Fruit fly (Drosophila melanogaster) whole organism, adult: ENCODE measurements around the gene AP-2mu.

Source experiments
- CG11617 ChIP-seq: fragments of 200-800 bp; sonication (Bioruptor generic); optimal IDR thresholded peaks from 2 replicates; lab custom pipeline; 2017; ENCODE audit warnings: mild to moderate bottlenecking, missing biosample characterization, missing genetic modification reagents, missing genetic modification characterization
- CG12768 ChIP-seq: fragments of 200-800 bp; sonication (Bioruptor generic); optimal IDR thresholded peaks from 2 replicates; lab custom pipeline; 2017; ENCODE audit warnings: missing biosample characterization, missing genetic modification characterization, mild to moderate bottlenecking, moderate library complexity, missing genetic modification reagents
- CG14711 ChIP-seq: fragments of 200-800 bp; sonication (Bioruptor generic); optimal IDR thresholded peaks from 2 replicates; lab custom pipeline; 2018; ENCODE audit warnings: missing biosample characterization, mild to moderate bottlenecking, missing genetic modification characterization, moderate library complexity
- CG1620 ChIP-seq: fragments of 200-800 bp; sonication (Bioruptor generic); optimal IDR thresholded peaks from 2 replicates; lab custom pipeline; 2016; ENCODE audit warnings: missing biosample characterization, missing genetic modification characterization
- CG33017 ChIP-seq: fragments of 200-800 bp; sonication (Bioruptor generic); optimal IDR thresholded peaks from 2 replicates; lab custom pipeline; 2018; ENCODE audit warnings: missing biosample characterization, mild to moderate bottlenecking, missing genetic modification characterization, moderate library complexity
- CG5204 ChIP-seq: fragments of 200-800 bp; sonication (Bioruptor generic); optimal IDR thresholded peaks from 2 replicates; lab custom pipeline; 2016; ENCODE audit warnings: missing biosample characterization, missing genetic modification characterization
- CG7045 ChIP-seq: fragments of 200-800 bp; sonication (Bioruptor generic); optimal IDR thresholded peaks from 2 replicates; lab custom pipeline; 2017; ENCODE audit warnings: missing biosample characterization, mild to moderate bottlenecking, missing genetic modification characterization
- CG7101 ChIP-seq: fragments of 200-800 bp; sonication (Bioruptor generic); optimal IDR thresholded peaks from 2 replicates; lab custom pipeline; 2018; ENCODE audit warnings: missing biosample characterization, mild to moderate bottlenecking, missing genetic modification characterization, moderate library complexity
- Clk ChIP-seq: fragments of 200-800 bp; sonication (Bioruptor generic); optimal IDR thresholded peaks from 2 replicates; lab custom pipeline; 2017; ENCODE audit warnings: missing biosample characterization, missing genetic modification characterization
- Crg-1 ChIP-seq: fragments of 200-800 bp; sonication (Bioruptor generic); optimal IDR thresholded peaks from 2 replicates; lab custom pipeline; 2016; ENCODE audit warnings: missing biosample characterization, missing genetic modification characterization
- Hr96 ChIP-seq: fragments of 200-800 bp; sonication (Bioruptor generic); optimal IDR thresholded peaks from 2 replicates; lab custom pipeline; 2016; ENCODE audit warnings: missing biosample characterization, missing genetic modification characterization
- Mnt ChIP-seq: fragments of 200-800 bp; sonication (Bioruptor generic); optimal IDR thresholded peaks from 2 replicates; lab custom pipeline; 2016; ENCODE audit warnings: missing biosample characterization, mild to moderate bottlenecking, missing genetic modification characterization
- bab1 ChIP-seq: fragments of 200-800 bp; sonication (Bioruptor generic); optimal IDR thresholded peaks from 3 replicates; lab custom pipeline; 2019; ENCODE audit warnings: missing biosample characterization, mild to moderate bottlenecking, missing genetic modification characterization, moderate library complexity
- cic ChIP-seq: fragments of 200-800 bp; sonication (Bioruptor generic); optimal IDR thresholded peaks from 2 replicates; lab custom pipeline; 2017; ENCODE audit warnings: missing biosample characterization, mild to moderate bottlenecking, missing genetic modification characterization, moderate library complexity
- cnc ChIP-seq, 2 experiments: fragments of >200 bp; optimal IDR thresholded peaks; 2 replicates each; lab custom pipeline; 2017
- kay ChIP-seq: fragments of 200-800 bp; sonication (Bioruptor generic); peaks from one replicate; lab custom pipeline; 2016; ENCODE audit warnings: missing biosample characterization, missing genetic modification characterization, borderline replicate concordance
- ovo ChIP-seq: fragments of 200-800 bp; sonication (Bioruptor generic); optimal IDR thresholded peaks from 2 replicates; lab custom pipeline; 2016; ENCODE audit warnings: missing biosample characterization, missing genetic modification characterization
- pad ChIP-seq: fragments of 200-800 bp; sonication (Bioruptor generic); optimal IDR thresholded peaks from 3 replicates; lab custom pipeline; 2017; ENCODE audit warnings: missing biosample characterization, missing genetic modification characterization, mild to moderate bottlenecking, moderate library complexity, missing genetic modification reagents
- tj ChIP-seq: fragments of 200-800 bp; sonication (Bioruptor generic); optimal IDR thresholded peaks from 3 replicates; lab custom pipeline; 2017; ENCODE audit warnings: missing biosample characterization, mild to moderate bottlenecking, missing genetic modification characterization, moderate library complexity
- toe ChIP-seq: fragments of 200-800 bp; sonication (Bioruptor generic); optimal IDR thresholded peaks from 2 replicates; lab custom pipeline; 2016; ENCODE audit warnings: missing biosample characterization, missing genetic modification characterization

AP-2mu gene

DNA sequence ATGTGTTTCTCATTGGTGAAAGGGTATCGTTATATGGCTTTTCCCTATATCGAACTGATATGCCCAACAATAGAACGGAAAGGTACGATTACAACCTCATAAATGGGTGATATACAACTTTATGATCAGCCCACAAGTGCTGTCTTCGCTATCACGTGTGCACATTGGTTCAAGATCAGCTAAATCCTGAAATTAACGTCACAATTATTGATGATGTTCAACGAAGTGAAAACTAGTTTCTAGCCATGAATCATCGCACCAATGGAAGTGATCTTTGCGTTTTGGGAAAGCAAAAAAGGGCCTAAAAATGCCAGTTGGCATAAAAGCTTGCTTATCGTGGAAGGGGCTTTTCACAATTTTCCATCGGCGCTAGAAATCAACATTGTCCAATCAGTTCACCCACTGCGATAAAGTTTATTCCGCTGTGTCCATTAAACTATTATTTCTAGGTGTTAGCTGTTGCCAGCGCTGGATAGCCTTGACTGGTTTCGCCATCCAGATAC, 2.4 kb downstream of the AP-2mu start, which contains the start of gene CG7054:
TSS of gene CG7054 (plus strand) at position 375 of the 503 bp plus-strand sequence.
- peak; percentile 46 for TF ChIP-seq Hr96 (GFP tag; lab: Kevin White, UChicago)
- peak; percentile 72 for TF ChIP-seq CG7045 (GFP tag; lab: Kevin White, UChicago)
- peak; percentile 9 for TF ChIP-seq ovo
- no peak for TF ChIP-seq toe (GFP tag; lab: Kevin White, UChicago)
- peak; percentile 42 for TF ChIP-seq CG14711 (tag; lab: Kevin White, UChicago)
- TF ChIP-seq Clk (GFP tag; lab: Kevin White, UChicago): no peak
- TF ChIP-seq cnc (optimal IDR thresholded peaks at IDR 0.05; lab: Kevin White, UChicago): no peak
- peak; percentile 54 for TF ChIP-seq Mnt (GFP tag; lab: Kevin White, UChicago)
- TF ChIP-seq tj: peak; percentile 65
- peak; percentile 68 for TF ChIP-seq CG11617
- TF ChIP-seq CG33017 (tag; lab: Kevin White, UChicago): peak; percentile 65
- peak; percentile 78 for TF ChIP-seq cic
- TF ChIP-seq pad: peak; percentile 49
- TF ChIP-seq Crg-1: no peak
- TF ChIP-seq CG7101 (tag; lab: Kevin White, UChicago): peak; percentile 71
- TF ChIP-seq CG5204 (GFP tag; lab: Kevin White, UChicago): no peak
- TF ChIP-seq CG1620 (GFP tag; lab: Kevin White, UChicago): peak; percentile 10
- peak; percentile 61 for TF ChIP-seq CG12768
- peak; percentile 15 for TF ChIP-seq bab1 (GFP tag; lab: Kevin White, UChicago)
- peak; percentile 98 for TF ChIP-seq kay (GFP tag; lab: Kevin White, UChicago)

dm6 chr3R:22465138-22465537, 2.9 kb downstream of the AP-2mu start:
- TF ChIP-seq cic: no peak
- TF ChIP-seq CG14711 (tag; lab: Kevin White, UChicago): no peak
- no peak for TF ChIP-seq CG7045 (GFP tag; lab: Kevin White, UChicago)
- TF ChIP-seq kay (GFP tag; lab: Kevin White, UChicago): no peak
- peak; percentile 37 for TF ChIP-seq tj
- no peak for TF ChIP-seq pad
- TF ChIP-seq cnc (optimal IDR thresholded peaks at IDR 0.05; lab: Kevin White, UChicago): no peak

- TF ChIP-seq Hr96 (GFP tag; lab: Kevin White, UChicago): no peak
- no peak for TF ChIP-seq CG14711 (tag; lab: Kevin White, UChicago)
- no peak for TF ChIP-seq ovo
Measured at dm6 chr3R:22465984-22466530, 3.8 kb downstream of the AP-2mu start, which contains the start of gene Pebp1. Pebp1 (plus strand) TSS chr3R:22466034.

DNA sequence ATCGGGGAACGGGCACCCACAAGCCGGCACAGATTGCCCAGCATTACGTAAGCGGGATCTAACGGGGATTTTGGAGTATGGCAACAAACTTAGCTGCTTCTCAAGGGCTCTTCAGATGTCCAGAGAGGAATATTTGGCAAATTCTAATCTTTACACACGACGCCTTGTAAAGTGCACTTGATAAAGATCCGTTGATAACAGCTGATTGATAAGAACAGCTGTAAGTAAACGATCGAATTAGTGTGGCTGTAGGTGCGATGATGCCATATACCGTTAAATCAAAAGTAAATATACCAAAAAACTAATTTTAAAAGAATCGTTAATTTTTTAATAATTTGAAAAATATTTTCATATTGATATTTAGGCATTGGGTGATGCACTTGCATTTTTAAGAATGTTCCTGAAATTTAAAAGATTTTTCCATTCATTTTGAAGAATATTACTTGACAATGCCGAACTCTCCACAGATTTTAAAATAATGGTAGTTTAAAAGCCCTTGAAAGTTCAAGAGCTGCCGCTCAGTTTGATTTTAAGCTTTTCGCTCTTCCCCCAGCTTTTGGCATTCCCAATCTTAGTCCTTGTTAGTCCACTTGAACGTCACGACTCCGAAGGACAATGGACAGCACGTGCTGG, 5.8 kb downstream of the AP-2mu start, which contains the start of the genes CG5377 and Nrx-1:
TSS of gene CG5377 (minus strand) at position 219 of the 633 bp plus-strand sequence.
TSS of gene Nrx-1 (plus strand) at position 574 of the 633 bp plus-strand sequence.
- TF ChIP-seq kay (GFP tag; lab: Kevin White, UChicago): peak; percentile 74
- TF ChIP-seq tj: no peak
- no peak for TF ChIP-seq CG7045 (GFP tag; lab: Kevin White, UChicago)
- TF ChIP-seq Crg-1: no peak
- no peak for TF ChIP-seq Mnt (GFP tag; lab: Kevin White, UChicago)
- TF ChIP-seq bab1 (GFP tag; lab: Kevin White, UChicago): peak; percentile 60
- TF ChIP-seq CG7101 (tag; lab: Kevin White, UChicago): no peak
- TF ChIP-seq Hr96 (GFP tag; lab: Kevin White, UChicago): no peak
- TF ChIP-seq CG5204 (GFP tag; lab: Kevin White, UChicago): no peak
- no peak for TF ChIP-seq toe (GFP tag; lab: Kevin White, UChicago)
- TF ChIP-seq CG33017 (tag; lab: Kevin White, UChicago): no peak
- no peak for TF ChIP-seq cnc (optimal IDR thresholded peaks at IDR 0.05; lab: Kevin White, UChicago)
- TF ChIP-seq Clk (GFP tag; lab: Kevin White, UChicago): no peak
- no peak for TF ChIP-seq pad
- TF ChIP-seq CG14711 (tag; lab: Kevin White, UChicago): no peak
- TF ChIP-seq CG1620 (GFP tag; lab: Kevin White, UChicago): no peak
- peak; percentile 19 for TF ChIP-seq cic
- no peak for TF ChIP-seq CG12768
- peak; percentile 79 for TF ChIP-seq ovo
- TF ChIP-seq CG11617: no peak

dm6 chr3R:22468829-22469487, 6.7 kb downstream of the AP-2mu start:
- TF ChIP-seq cic: peak; percentile 55
- peak; percentile 0 for TF ChIP-seq CG11617
- TF ChIP-seq cnc (optimal IDR thresholded peaks at IDR 0.05; lab: Kevin White, UChicago): no peak
- peak; percentile 86 for TF ChIP-seq CG33017 (tag; lab: Kevin White, UChicago)
- TF ChIP-seq toe (GFP tag; lab: Kevin White, UChicago): peak; percentile 56
- TF ChIP-seq Crg-1: no peak
- peak; percentile 84 for TF ChIP-seq CG12768
- no peak for TF ChIP-seq tj
- TF ChIP-seq Mnt (GFP tag; lab: Kevin White, UChicago): peak; percentile 65
- peak; percentile 63 for TF ChIP-seq CG14711 (tag; lab: Kevin White, UChicago)
- peak; percentile 66 for TF ChIP-seq Clk (GFP tag; lab: Kevin White, UChicago)
- no peak for TF ChIP-seq bab1 (GFP tag; lab: Kevin White, UChicago)
- TF ChIP-seq ovo: no peak
- peak; percentile 9 for TF ChIP-seq pad
- TF ChIP-seq Hr96 (GFP tag; lab: Kevin White, UChicago): peak; percentile 78
- peak; percentile 77 for TF ChIP-seq CG7045 (GFP tag; lab: Kevin White, UChicago)
- no peak for TF ChIP-seq CG5204 (GFP tag; lab: Kevin White, UChicago)
- no peak for TF ChIP-seq CG1620 (GFP tag; lab: Kevin White, UChicago)
- TF ChIP-seq kay (GFP tag; lab: Kevin White, UChicago): no peak
- peak; percentile 81 for TF ChIP-seq CG7101 (tag; lab: Kevin White, UChicago)
